Fruit fly (Drosophila melanogaster) whole organism, embryonic: ENCODE measurements around the gene Bdp1.

ENCODE experiments used
- ATbp ChIP-seq: fragments of 200-800 bp; sonication (Bioruptor generic); optimal IDR thresholded peaks from 2 replicates; lab custom pipeline; 2017; ENCODE audit warnings: missing biosample characterization, mild to moderate bottlenecking, missing genetic modification characterization, missing genetic modification reagents
- Adf1 ChIP-seq: fragments of 200-800 bp; sonication (Bioruptor generic); IDR thresholded peaks from 2 replicates; pipeline ENCODE4 v1.3.6; 2022; ENCODE audit warnings: missing biosample characterization, missing genetic modification characterization
- Aef1 ChIP-seq: fragments of 200-800 bp; sonication (Bioruptor generic); IDR thresholded peaks from 3 replicates; pipeline ENCODE4 v1.3.6; 2022; ENCODE audit warnings: missing biosample characterization, missing genetic modification characterization
- BtbVII ChIP-seq: fragments of 200-800 bp; sonication (Bioruptor generic); optimal IDR thresholded peaks from 3 replicates; lab custom pipeline; 2017; ENCODE audit warnings: missing biosample characterization, mild to moderate bottlenecking, missing genetic modification characterization
- CG10147 ChIP-seq: fragments of 200-800 bp; sonication (Bioruptor generic); optimal IDR thresholded peaks from 2 replicates; lab custom pipeline; 2019; ENCODE audit warnings: missing biosample characterization, mild to moderate bottlenecking, missing genetic modification characterization, moderate library complexity
- CG12744 ChIP-seq: fragments of 200-800 bp; sonication (Bioruptor generic); optimal IDR thresholded peaks from 2 replicates; lab custom pipeline; 2016; ENCODE audit warnings: missing biosample characterization, missing genetic modification characterization
- CG15269 ChIP-seq: fragments of 200-800 bp; sonication (Bioruptor generic); optimal IDR thresholded peaks from 2 replicates; lab custom pipeline; 2018; ENCODE audit warnings: missing biosample characterization, mild to moderate bottlenecking, missing genetic modification characterization, moderate library complexity
- CG15601 ChIP-seq: fragments of 200-800 bp; sonication (Bioruptor generic); optimal IDR thresholded peaks from 3 replicates; lab custom pipeline; 2019; ENCODE audit warnings: missing biosample characterization, mild to moderate bottlenecking, missing genetic modification characterization, moderate library complexity
- CG17328 ChIP-seq: fragments of 200-800 bp; sonication (Bioruptor generic); IDR thresholded peaks from 2 replicates; pipeline ENCODE4 v1.3.6; 2022; ENCODE audit warnings: missing biosample characterization, missing genetic modification characterization
- CG18011 ChIP-seq: fragments of 200-800 bp; sonication (Bioruptor generic); optimal IDR thresholded peaks from 2 replicates; lab custom pipeline; 2017; ENCODE audit warnings: missing biosample characterization, missing genetic modification characterization, mild to moderate bottlenecking, moderate library complexity, missing genotype
- CG2889 ChIP-seq: fragments of 200-800 bp; sonication (Bioruptor generic); IDR thresholded peaks from 3 replicates; pipeline ENCODE4 v1.3.6; 2022; ENCODE audit warnings: missing biosample characterization, missing genetic modification characterization
- CG3065 ChIP-seq: fragments of 200-800 bp; sonication (Bioruptor generic); optimal IDR thresholded peaks from 2 replicates; lab custom pipeline; 2016; ENCODE audit warnings: missing biosample characterization, missing genetic modification characterization
- CG31224 ChIP-seq: fragments of 200-800 bp; sonication (Bioruptor generic); IDR thresholded peaks from 2 replicates; pipeline ENCODE4 v1.3.6; 2022; ENCODE audit warnings: missing biosample characterization, missing genetic modification characterization
- CG31388 ChIP-seq: fragments of 200-800 bp; sonication (Bioruptor generic); optimal IDR thresholded peaks from 2 replicates; lab custom pipeline; 2016; ENCODE audit warnings: missing biosample characterization, missing genetic modification characterization
- CG3407 ChIP-seq: fragments of 200-800 bp; sonication (Bioruptor generic); optimal IDR thresholded peaks from 2 replicates; lab custom pipeline; 2018; ENCODE audit warnings: missing biosample characterization, mild to moderate bottlenecking, missing genetic modification characterization
- CG34422 ChIP-seq: fragments of 200-800 bp; sonication (Bioruptor generic); IDR thresholded peaks from 3 replicates; pipeline ENCODE4 v1.3.6; 2022; ENCODE audit warnings: missing biosample characterization, missing genetic modification characterization
- CG4360 ChIP-seq: fragments of 200-800 bp; sonication (Bioruptor generic); IDR thresholded peaks from 2 replicates; pipeline ENCODE4 v1.3.6; 2022; ENCODE audit warnings: missing biosample characterization, missing genetic modification characterization
- CG4730 ChIP-seq: fragments of 200-800 bp; sonication (Bioruptor generic); IDR thresholded peaks from 2 replicates; pipeline ENCODE4 v1.3.6; 2022; ENCODE audit warnings: missing biosample characterization, missing genetic modification characterization
- CG6254 ChIP-seq: fragments of 200-800 bp; sonication (Bioruptor generic); optimal IDR thresholded peaks from 3 replicates; lab custom pipeline; 2017; ENCODE audit warnings: mild to moderate bottlenecking, missing biosample characterization, missing genetic modification reagents, missing genetic modification characterization
- CG7928 ChIP-seq: fragments of 200-800 bp; sonication (Bioruptor generic); optimal IDR thresholded peaks from 2 replicates; lab custom pipeline; 2017; ENCODE audit warnings: missing biosample characterization, mild to moderate bottlenecking, missing genetic modification characterization
- Chrac-16 ChIP-seq: fragments of 200-800 bp; sonication (Bioruptor generic); optimal IDR thresholded peaks from 3 replicates; lab custom pipeline; 2016; ENCODE audit warnings: missing biosample characterization, missing genetic modification characterization
- Hr3 ChIP-seq: fragments of 200-800 bp; sonication (Bioruptor generic); optimal IDR thresholded peaks from 3 replicates; lab custom pipeline; 2016; ENCODE audit warnings: missing biosample characterization, missing genetic modification characterization
- Hr39 ChIP-seq: fragments of >200 bp; optimal IDR thresholded peaks from 2 replicates; lab custom pipeline; 2017
- Kr ChIP-seq: fragments of 200-800 bp; sonication (Bioruptor generic); optimal IDR thresholded peaks from 2 replicates; lab custom pipeline; 2017; ENCODE audit warnings: missing biosample characterization, mild to moderate bottlenecking, missing genetic modification characterization
- Lpt ChIP-seq: fragments of >200 bp; optimal IDR thresholded peaks from 2 replicates; lab custom pipeline; 2018; ENCODE audit warnings: missing biosample characterization, missing genetic modification characterization
- Mrtf ChIP-seq: fragments of 200-800 bp; sonication (Bioruptor generic); IDR thresholded peaks from 3 replicates; pipeline ENCODE4 v1.3.6; 2022; ENCODE audit warnings: missing biosample characterization, missing genetic modification characterization
- Nf-YC ChIP-seq: fragments of 200-800 bp; optimal IDR thresholded peaks from 3 replicates; lab custom pipeline; 2019; ENCODE audit warnings: missing biosample characterization, mild to moderate bottlenecking, missing genetic modification characterization, moderate library complexity
- Usf ChIP-seq: fragments of 200-800 bp; sonication (Bioruptor generic); optimal IDR thresholded peaks from 2 replicates; lab custom pipeline; 2017; ENCODE audit warnings: missing genotype, missing biosample characterization, missing genetic modification characterization
- aop ChIP-seq: fragments of 200-800 bp; sonication (Bioruptor generic); IDR thresholded peaks from 2 replicates; pipeline ENCODE4 v1.3.6; 2022; ENCODE audit warnings: missing biosample characterization, missing genetic modification characterization
- ash1 ChIP-seq: fragments of 200-800 bp; sonication (Bioruptor generic); optimal IDR thresholded peaks from 2 replicates; lab custom pipeline; 2018; ENCODE audit warnings: missing biosample characterization, mild to moderate bottlenecking, missing genetic modification characterization
- bcd ChIP-seq: fragments of 200-800 bp; sonication (Bioruptor generic); optimal IDR thresholded peaks from 2 replicates; lab custom pipeline; 2017; ENCODE audit warnings: missing biosample characterization, mild to moderate bottlenecking, missing genetic modification characterization
- crol ChIP-seq: fragments of 200-800 bp; sonication (Bioruptor generic); IDR thresholded peaks from 2 replicates; pipeline ENCODE4 v1.3.6; 2022; ENCODE audit warnings: missing biosample characterization, missing genetic modification characterization
- dan ChIP-seq: fragments of 200-800 bp; sonication (Bioruptor generic); IDR thresholded peaks from 2 replicates; pipeline ENCODE4 v1.3.6; 2022; ENCODE audit warnings: missing biosample characterization, missing genetic modification characterization
- fd3F ChIP-seq: fragments of 200-800 bp; sonication (Bioruptor generic); optimal IDR thresholded peaks from 2 replicates; lab custom pipeline; 2018; ENCODE audit warnings: missing biosample characterization, mild to moderate bottlenecking, missing genetic modification characterization, moderate library complexity
- fru ChIP-seq: fragments of >200 bp; optimal IDR thresholded peaks from 2 replicates; lab custom pipeline; 2017
- fu2 ChIP-seq: fragments of 200-800 bp; sonication (Bioruptor generic); optimal IDR thresholded peaks from 2 replicates; lab custom pipeline; 2016; ENCODE audit warnings: missing biosample characterization, missing genetic modification characterization
- insv ChIP-seq, 2 experiments: fragments of 200-800 bp; sonication (Bioruptor generic); optimal IDR thresholded peaks; 3 replicates each; lab custom pipeline; 2016 to 2018; ENCODE audit warnings: missing biosample characterization in 2 of 2, missing genetic modification characterization in 2 of 2
- klu ChIP-seq: fragments of 200-800 bp; sonication (Bioruptor generic); IDR thresholded peaks from 2 replicates; pipeline ENCODE4 v1.3.6; 2022; ENCODE audit warnings: missing biosample characterization, missing genetic modification characterization
- kni ChIP-seq: fragments of 200-800 bp; sonication (Bioruptor generic); optimal IDR thresholded peaks from 3 replicates; lab custom pipeline; 2017; ENCODE audit warnings: mild to moderate bottlenecking, missing biosample characterization, missing genetic modification reagents, missing genetic modification characterization
- knrl ChIP-seq: fragments of 200-800 bp; sonication (Bioruptor generic); IDR thresholded peaks from 3 replicates; pipeline ENCODE4 v1.3.6; 2022; ENCODE audit warnings: missing biosample characterization, missing genetic modification characterization; ENCODE audit not compliant: partially characterized antibody
- lov ChIP-seq, 2 experiments: fragments of 200-800 bp in 1 of 2; fragments of >200 bp in 1 of 2; sonication (Bioruptor generic) in 1 of 2; IDR thresholded peaks in 1 of 2; optimal IDR thresholded peaks in 1 of 2; 2 replicates in 1 of 2; 3 replicates in 1 of 2; pipeline versions ENCODE4 v1.3.6 to Lab custom; 2017 to 2022; ENCODE audit warnings: missing biosample characterization in 1 of 2, missing genetic modification characterization in 1 of 2
- odd ChIP-seq: fragments of 200-800 bp; sonication (Bioruptor generic); optimal IDR thresholded peaks from 2 replicates; lab custom pipeline; 2017; ENCODE audit warnings: missing biosample characterization, mild to moderate bottlenecking, missing genetic modification characterization
- psq ChIP-seq: fragments of 200-800 bp; sonication (Bioruptor generic); optimal IDR thresholded peaks from 2 replicates; lab custom pipeline; 2017; ENCODE audit warnings: missing biosample characterization, missing genetic modification characterization
- schlank ChIP-seq: fragments of 200-800 bp; sonication (Bioruptor generic); optimal IDR thresholded peaks from 2 replicates; lab custom pipeline; 2018; ENCODE audit warnings: missing biosample characterization, mild to moderate bottlenecking, missing genetic modification characterization
- sna ChIP-seq: fragments of 200-800 bp; sonication (Bioruptor generic); IDR thresholded peaks from 2 replicates; pipeline ENCODE4 v1.3.6; 2022; ENCODE audit warnings: missing biosample characterization, missing genetic modification characterization; ENCODE audit not compliant: partially characterized antibody
- sug ChIP-seq: fragments of 200-800 bp; optimal IDR thresholded peaks from 2 replicates; lab custom pipeline; 2019; ENCODE audit warnings: missing biosample characterization, mild to moderate bottlenecking, missing genetic modification characterization, moderate library complexity
- ttk ChIP-seq: fragments of 200-800 bp; sonication (Bioruptor generic); IDR thresholded peaks from 2 replicates; pipeline ENCODE4 v2.1.2; 2022; ENCODE audit warnings: missing biosample characterization, missing genetic modification characterization
- usp ChIP-seq: fragments of >200 bp; optimal IDR thresholded peaks from 2 replicates; lab custom pipeline; 2017; ENCODE audit warnings: missing biosample characterization, missing genetic modification characterization
- z ChIP-seq: fragments of 200-800 bp; sonication (Bioruptor generic); IDR thresholded peaks from 3 replicates; pipeline ENCODE4 v1.3.6; 2022; ENCODE audit warnings: missing biosample characterization, missing genetic modification characterization

Gene Bdp1

DNA sequence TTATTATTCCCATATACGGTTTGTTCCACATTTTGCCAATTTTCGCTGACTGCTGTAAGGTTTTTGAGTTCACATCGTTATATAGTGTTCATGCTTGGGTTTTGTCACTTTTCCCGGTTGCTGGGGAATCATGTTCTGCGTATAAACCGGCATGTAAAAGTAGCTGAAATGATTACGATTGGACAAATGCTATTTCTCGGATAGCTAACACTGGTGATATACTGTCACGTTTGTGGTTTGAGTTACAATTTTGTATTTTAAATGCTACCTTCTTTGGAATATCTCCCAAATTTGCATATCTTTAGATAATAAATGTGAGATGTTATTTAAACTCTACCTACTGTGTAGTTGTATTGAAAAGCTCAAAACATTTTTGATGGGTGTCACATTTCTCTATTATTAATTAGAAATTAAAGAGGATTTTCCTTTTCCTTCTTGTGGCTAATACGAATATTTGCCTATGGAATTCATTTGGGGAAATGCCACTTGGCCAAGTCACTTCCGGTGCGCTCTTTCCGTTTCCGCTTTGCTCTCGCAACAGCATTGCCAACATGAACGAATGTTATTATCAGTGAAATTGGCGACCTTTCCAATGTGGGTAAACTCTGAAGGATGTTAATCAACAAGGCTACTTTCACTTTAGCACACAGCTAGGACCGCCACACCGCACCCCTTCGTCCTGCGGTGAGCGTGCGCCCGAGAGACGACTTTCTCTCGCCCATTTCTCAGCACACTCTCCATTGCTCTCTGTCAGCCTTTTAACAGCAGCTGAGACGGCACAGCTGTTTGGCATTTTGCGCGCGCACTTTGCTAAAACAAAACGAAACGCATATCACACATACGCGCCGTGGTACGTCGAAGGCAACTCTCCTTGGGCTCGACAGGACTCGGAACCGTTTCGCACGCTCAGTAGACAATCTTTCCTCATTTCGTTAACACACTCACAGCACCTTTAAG, 41.1 kb upstream of the Bdp1 start, which contains the start of the genes CG16956, CG42784 and CG43850 (continued):
- peak; percentile 13 for TF ChIP-seq CG18011 (GFP tag; lab: Kevin White, UChicago)
- peak; percentile 25; the same call in 1 of the 2 replicates for TF ChIP-seq CG31224
- TF ChIP-seq fru, result no peak
- peak; percentile 81 for TF ChIP-seq BtbVII (GFP tag; lab: Kevin White, UChicago)
- no peak for TF ChIP-seq CG3065 (GFP tag; lab: Kevin White, UChicago)
- no peak for TF ChIP-seq CG6254
- no peak for TF ChIP-seq CG31388 (GFP tag; lab: Kevin White, UChicago)
- no peak for TF ChIP-seq aop (GFP tag; lab: Robert Waterston, UW)
- no peak for TF ChIP-seq CG12744
- peak; percentile 59 for TF ChIP-seq fd3F (GFP tag; lab: Kevin White, UChicago)
- no peak for TF ChIP-seq usp (GFP tag; lab: Kevin White, UChicago)
- no peak for TF ChIP-seq CG34422 (GFP tag; lab: Robert Waterston, UW)
- peak; percentile 83 for TF ChIP-seq odd (GFP tag; lab: Kevin White, UChicago)
- no peak for TF ChIP-seq Mrtf
- TF ChIP-seq Aef1, result no peak
- TF ChIP-seq Hr3 (GFP tag; lab: Kevin White, UChicago), result no peak
- no peak for TF ChIP-seq CG3407
- peak; percentile 53 for TF ChIP-seq CG17328 (GFP tag; lab: Robert Waterston, UW)
- TF ChIP-seq ttk, result peak; percentile 41; the same call in 1 of the 2 replicates
- TF ChIP-seq Kr (GFP tag; lab: Kevin White, UChicago), result no peak
- TF ChIP-seq CG15269 (tag; lab: Kevin White, UChicago), result peak; percentile 66
- peak; percentile 49 for TF ChIP-seq Nf-YC
- TF ChIP-seq klu (GFP tag; lab: Robert Waterston, UW), result no peak
- TF ChIP-seq dan (GFP tag; lab: Robert Waterston, UW), result no peak
- no peak for TF ChIP-seq Hr39
- TF ChIP-seq Lpt, result no peak
- no peak for TF ChIP-seq CG2889
- peak; percentile 89 for TF ChIP-seq schlank
- no peak for TF ChIP-seq CG4730 (GFP tag; lab: Robert Waterston, UW)
- TF ChIP-seq fu2, result no peak
- no peak for TF ChIP-seq CG15601 (tag; lab: Kevin White, UChicago)
- TF ChIP-seq CG7928 (GFP tag; lab: Kevin White, UChicago), result no peak
- no peak for TF ChIP-seq sna (GFP tag; lab: Robert Waterston, UW)
- TF ChIP-seq CG4360, result no peak
- TF ChIP-seq sug (tag; lab: Kevin White, UChicago), result peak; percentile 54
- no peak for TF ChIP-seq z (GFP tag; lab: Robert Waterston, UW)
- peak in 1 of 2 experiments; percentile 49 for TF ChIP-seq insv (GFP tag; optimal IDR thresholded peaks at IDR 0.05; lab: Kevin White, UChicago)
- TF ChIP-seq lov (optimal IDR thresholded peaks at IDR 0.05; lab: Kevin White, UChicago), result no peak
- TF ChIP-seq lov (GFP tag; IDR thresholded peaks at IDR 0.05; lab: Robert Waterston, UW), result peak; percentile 53; the same call in 1 of the 3 replicates
- peak; percentile 66 for TF ChIP-seq ATbp (GFP tag; lab: Kevin White, UChicago)
- peak; percentile 56 for TF ChIP-seq CG10147 (GFP tag; lab: Kevin White, UChicago)
- no peak for TF ChIP-seq knrl (GFP tag; lab: Robert Waterston, UW)
- TF ChIP-seq kni, result no peak
- TF ChIP-seq crol (GFP tag; lab: Robert Waterston, UW), result peak; percentile 25; the same call in 1 of the 2 replicates
- TF ChIP-seq Adf1, result no peak; the same call in 1 of the 2 replicates
- TF ChIP-seq ash1 (GFP tag; lab: Kevin White, UChicago), result peak; percentile 24
- no peak for TF ChIP-seq Usf (GFP tag; lab: Kevin White, UChicago)
- TF ChIP-seq psq (GFP tag; lab: Kevin White, UChicago), result no peak
- peak; percentile 46 for TF ChIP-seq bcd
- no peak for TF ChIP-seq Chrac-16
